Worm (Caenorhabditis elegans) whole organism, young adult: ENCODE results near the gene str-175.

ENCODE experiments used
- B0261.1 ChIP-seq: sonication (generic microtip); optimal IDR thresholded peaks from 2 replicates; lab custom pipeline; 2016; ENCODE audit warnings: mild to moderate bottlenecking, missing genetic modification characterization, moderate library complexity, missing compliant biosample characterization
- C06A6.2 ChIP-seq: fragments of 200-800 bp; sonication (Bioruptor generic); conservative IDR thresholded peaks from 2 replicates; pipeline ENCODE4 v1.3.6; 2022; ENCODE audit warnings: missing genetic modification characterization, missing compliant biosample characterization
- D2030.7 ChIP-seq: fragments of 200-800 bp; sonication (Bioruptor generic); IDR thresholded peaks from 2 replicates; pipeline ENCODE4 v1.3.6; 2022; ENCODE audit warnings: missing genetic modification reagents, missing genetic modification characterization, missing compliant biosample characterization
- F22D6.2 ChIP-seq: sonication (generic microtip); optimal IDR thresholded peaks from 2 replicates; lab custom pipeline; 2016; ENCODE audit warnings: mild to moderate bottlenecking, missing genetic modification characterization, missing compliant biosample characterization
- F52B5.7 ChIP-seq: sonication (generic microtip); optimal IDR thresholded peaks from 2 replicates; lab custom pipeline; 2016; ENCODE audit warnings: mild to moderate bottlenecking, missing genetic modification characterization, missing compliant biosample characterization
- Y56A3A.18 ChIP-seq: fragments of 200-800 bp; sonication (Bioruptor generic); IDR thresholded peaks from 2 replicates; pipeline ENCODE4 v1.3.6; 2022; ENCODE audit warnings: missing genetic modification reagents, missing genetic modification characterization, missing compliant biosample characterization
- ZK185.1 ChIP-seq: sonication (generic microtip); optimal IDR thresholded peaks from 2 replicates; lab custom pipeline; 2016; ENCODE audit warnings: mild to moderate bottlenecking, missing genetic modification characterization, missing compliant biosample characterization; ENCODE audit not compliant: poor library complexity, severe bottlenecking
- ama-1 ChIP-seq, 3 experiments: fragments of 150-350 bp in 1 of 3; sonication (generic microtip) in 2 of 3; optimal IDR thresholded peaks; 2 replicates each; lab custom pipeline; 2014 to 2018; ENCODE audit warnings: missing biosample characterization in 2 of 3, missing genetic modification characterization in 2 of 3, missing genetic modification reagents in 2 of 3
- atf-7 ChIP-seq: sonication (generic microtip); optimal IDR thresholded peaks from 2 replicates; lab custom pipeline; 2017; ENCODE audit warnings: mild to moderate bottlenecking, missing genetic modification characterization, missing compliant biosample characterization
- attf-3 ChIP-seq: fragments of 200-800 bp; sonication (Bioruptor generic); conservative IDR thresholded peaks from 2 replicates; pipeline ENCODE4 v1.3.6; 2022; ENCODE audit warnings: missing genetic modification reagents, missing genetic modification characterization, missing compliant biosample characterization
- attf-6 ChIP-seq: fragments of 200-800 bp; sonication (Bioruptor generic); IDR thresholded peaks from 2 replicates; pipeline ENCODE4 v1.3.6; 2022; ENCODE audit warnings: missing genetic modification reagents, missing genetic modification characterization, missing compliant biosample characterization
- cebp-1 ChIP-seq, 2 experiments: fragments of 200-800 bp in 1 of 2; sonication (Bioruptor generic) in 1 of 2; sonication (generic microtip) in 1 of 2; IDR thresholded peaks in 1 of 2; optimal IDR thresholded peaks in 1 of 2; 2 replicates each; pipeline versions ENCODE4 v1.3.6 to Lab custom; 2017 to 2022; ENCODE audit warnings: missing compliant biosample characterization in 2 of 2, missing genetic modification characterization in 2 of 2, mild to moderate bottlenecking in 1 of 2, missing genetic modification reagents in 1 of 2, moderate library complexity in 1 of 2
- ceh-79 ChIP-seq: sonication (generic microtip); optimal IDR thresholded peaks from 2 replicates; lab custom pipeline; 2017; ENCODE audit warnings: mild to moderate bottlenecking, missing genetic modification characterization, missing compliant biosample characterization
- die-1 ChIP-seq: sonication (generic microtip); optimal IDR thresholded peaks from 2 replicates; lab custom pipeline; 2016; ENCODE audit warnings: missing genotype, mild to moderate bottlenecking, missing genetic modification characterization, missing compliant biosample characterization
- efl-1 ChIP-seq: fragments of 150-350 bp; optimal IDR thresholded peaks from 2 replicates; lab custom pipeline; 2014; ENCODE audit warnings: missing biosample characterization, missing genetic modification reagents, missing genetic modification characterization
- ets-4 ChIP-seq: fragments of 200-800 bp; sonication (Bioruptor generic); optimal IDR thresholded peaks from 2 replicates; lab custom pipeline; 2018; ENCODE audit warnings: mild to moderate bottlenecking, missing genetic modification characterization, missing compliant biosample characterization
- hlh-26 ChIP-seq: fragments of 200-800 bp; sonication (Bioruptor generic); conservative IDR thresholded peaks from 2 replicates; pipeline ENCODE4 v1.3.6; 2022; ENCODE audit warnings: missing genetic modification reagents, missing genetic modification characterization, missing compliant biosample characterization
- hmg-20 ChIP-seq: fragments of 200-800 bp; sonication (Bioruptor generic); IDR thresholded peaks from 2 replicates; pipeline ENCODE4 v1.3.6; 2022; ENCODE audit warnings: missing genetic modification reagents, missing genetic modification characterization, missing compliant biosample characterization
- hsf-1 ChIP-seq: fragments of 200-800 bp; sonication (Bioruptor generic); IDR thresholded peaks from 2 replicates; pipeline ENCODE4 v1.3.6; 2022; ENCODE audit warnings: missing genetic modification reagents, missing genetic modification characterization, missing compliant biosample characterization
- let-607 ChIP-seq, 2 experiments: fragments of 200-800 bp in 1 of 2; sonication (Bioruptor generic) in 1 of 2; sonication (generic microtip) in 1 of 2; optimal IDR thresholded peaks; 2 replicates each; lab custom pipeline; 2016 to 2018; ENCODE audit warnings: mild to moderate bottlenecking in 2 of 2, missing compliant biosample characterization in 2 of 2, missing genetic modification characterization in 2 of 2, moderate library complexity in 2 of 2, missing genotype in 1 of 2
- lir-1 ChIP-seq: fragments of 200-800 bp; sonication (Bioruptor generic); conservative IDR thresholded peaks from 2 replicates; pipeline ENCODE4 v1.3.6; 2022; ENCODE audit warnings: missing genetic modification reagents, missing genetic modification characterization, missing compliant biosample characterization
- madf-3 ChIP-seq: fragments of 200-800 bp; sonication (Bioruptor generic); IDR thresholded peaks from 2 replicates; pipeline ENCODE4 v1.3.6; 2022; ENCODE audit warnings: missing genetic modification reagents, missing genetic modification characterization, missing compliant biosample characterization
- madf-6 ChIP-seq: fragments of 200-800 bp; sonication (Bioruptor generic); IDR thresholded peaks from 2 replicates; pipeline ENCODE4 v1.3.6; 2022; ENCODE audit warnings: missing genetic modification reagents, missing genetic modification characterization, missing compliant biosample characterization
- mel-28 ChIP-seq: sonication (generic microtip); optimal IDR thresholded peaks from 2 replicates; lab custom pipeline; 2016; ENCODE audit warnings: borderline replicate concordance, mild to moderate bottlenecking, missing genetic modification characterization, missing compliant biosample characterization
- nfya-2 ChIP-seq: fragments of 200-800 bp; sonication (Bioruptor generic); IDR thresholded peaks from 2 replicates; pipeline ENCODE4 v1.3.6; 2022; ENCODE audit warnings: missing genetic modification reagents, missing genetic modification characterization, missing compliant biosample characterization
- nhr-27 ChIP-seq: fragments of 200-800 bp; sonication (Bioruptor generic); optimal IDR thresholded peaks from 2 replicates; lab custom pipeline; 2018; ENCODE audit warnings: mild to moderate bottlenecking, missing genetic modification characterization, moderate library complexity, missing compliant biosample characterization
- nhr-80 ChIP-seq: sonication (generic microtip); optimal IDR thresholded peaks from 2 replicates; lab custom pipeline; 2016; ENCODE audit warnings: missing genetic modification characterization, missing compliant biosample characterization
- pha-4 ChIP-seq: fragments of 150-350 bp; sonication (generic microtip); optimal IDR thresholded peaks from 2 replicates; lab custom pipeline; 2014; ENCODE audit warnings: missing biosample characterization, missing genetic modification reagents, missing genetic modification characterization
- unc-62 ChIP-seq: fragments of 150-350 bp; optimal IDR thresholded peaks from 2 replicates; lab custom pipeline; 2014; ENCODE audit warnings: missing biosample characterization, missing genetic modification reagents, missing genetic modification characterization
- ztf-22 ChIP-seq: fragments of 200-800 bp; sonication (Bioruptor generic); optimal IDR thresholded peaks from 2 replicates; lab custom pipeline; 2018; ENCODE audit warnings: mild to moderate bottlenecking, missing genetic modification characterization, moderate library complexity, missing compliant biosample characterization
- ztf-26 ChIP-seq: sonication (generic microtip); optimal IDR thresholded peaks from 2 replicates; lab custom pipeline; 2017; ENCODE audit warnings: missing genetic modification characterization, missing compliant biosample characterization
- ztf-28 ChIP-seq: fragments of 200-800 bp; sonication (Bioruptor generic); IDR thresholded peaks from 2 replicates; pipeline ENCODE4 v1.3.6; 2022; ENCODE audit warnings: missing genetic modification reagents, missing genetic modification characterization, missing compliant biosample characterization
- ztf-3 ChIP-seq: fragments of 200-800 bp; sonication (Bioruptor generic); optimal IDR thresholded peaks from 2 replicates; lab custom pipeline; 2018; ENCODE audit warnings: mild to moderate bottlenecking, missing genetic modification characterization, missing compliant biosample characterization
- ztf-6 ChIP-seq: fragments of 200-800 bp; sonication (Bioruptor generic); IDR thresholded peaks from 2 replicates; pipeline ENCODE4 v1.3.6; 2022; ENCODE audit warnings: missing genetic modification reagents, missing genetic modification characterization, missing compliant biosample characterization

The str-175 gene

ce11 chrIV:4829641-4830040, 40.8 kb downstream of the str-175 start (continued):
- TF ChIP-seq mel-28 (tag; lab: Kevin White, UChicago): no peak
- no peak for TF ChIP-seq D2030.7 (GFP tag; lab: Robert Waterston, UW)
- no peak for TF ChIP-seq ZK185.1 (tag; lab: Kevin White, UChicago)

DNA sequence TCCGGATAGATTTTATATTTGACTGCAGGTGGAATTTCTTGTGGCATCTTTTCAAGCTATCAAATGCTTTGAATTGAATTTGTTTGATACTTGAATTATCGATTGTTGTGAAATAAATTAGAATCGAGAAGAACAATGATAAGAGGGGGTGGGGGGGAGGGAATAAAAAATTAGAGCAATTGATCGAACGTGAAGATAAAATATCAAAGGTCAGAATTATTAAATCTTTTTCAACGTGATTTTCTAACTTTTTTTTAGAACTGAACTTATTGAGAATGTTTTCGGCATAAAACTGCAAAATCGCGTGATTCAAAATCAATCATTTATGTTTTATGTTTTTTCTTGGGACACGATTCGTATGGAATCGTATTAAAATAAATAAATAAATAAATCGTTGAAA, 43.2 kb downstream of the str-175 start, which contains the start of gene mpz-4:
Gene mpz-4 (minus strand): TSS at position 101 of the 400 bp plus-strand sequence.
- TF ChIP-seq ztf-6 (GFP tag; lab: Robert Waterston, UW) (no peak), ets-4 (GFP tag; lab: Kevin White, UChicago) (no peak), hmg-20 (GFP tag; lab: Robert Waterston, UW) (no peak), madf-3 (GFP tag; lab: Robert Waterston, UW) (no peak)

DNA sequence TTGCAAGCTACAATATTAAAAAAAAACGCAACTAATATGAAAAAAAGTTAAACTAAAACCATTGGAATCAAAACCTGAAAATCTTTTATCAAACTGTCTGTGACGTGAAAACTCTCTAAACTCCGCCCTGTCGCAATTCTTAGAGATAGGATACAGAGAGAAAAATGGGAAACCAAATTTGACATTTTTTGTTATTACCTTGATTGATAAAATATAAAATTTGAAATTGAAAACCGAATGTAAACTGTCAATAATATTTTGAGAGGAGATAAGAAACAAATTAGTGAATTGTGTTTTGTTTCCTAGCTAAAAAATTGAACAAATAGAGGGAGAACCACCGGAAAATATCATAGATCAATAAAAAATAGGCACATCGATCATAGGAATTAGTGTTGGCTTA, 48.6 kb downstream of the str-175 start:
- TF ChIP-seq unc-62 (GFP tag; lab: Kevin White, UChicago) (peak; percentile 2), cebp-1 (GFP tag; IDR thresholded peaks at IDR 0.05; lab: Robert Waterston, UW) (no peak), cebp-1 (tag; optimal IDR thresholded peaks at IDR 0.05; lab: Kevin White, UChicago) (no peak), nhr-27 (tag; lab: Kevin White, UChicago) (no peak), let-607 (tag; optimal IDR thresholded peaks at IDR 0.05; lab: Kevin White, UChicago) (peak in 1 of 2 experiments; percentile 24), nhr-80 (tag; lab: Kevin White, UChicago) (peak; percentile 81), F52B5.7 (tag; lab: Kevin White, UChicago) (no peak)

- TF ChIP-seq ztf-28 (GFP tag; lab: Robert Waterston, UW) (no peak), hlh-26 (GFP tag; lab: Robert Waterston, UW) (no peak), nfya-2 (GFP tag; lab: Robert Waterston, UW) (no peak), ets-4 (GFP tag; lab: Kevin White, UChicago) (no peak), cebp-1 (GFP tag; IDR thresholded peaks at IDR 0.05; lab: Robert Waterston, UW) (no peak), cebp-1 (tag; optimal IDR thresholded peaks at IDR 0.05; lab: Kevin White, UChicago) (peak; percentile 45), C06A6.2 (GFP tag; lab: Robert Waterston, UW) (no peak), nhr-80 (tag; lab: Kevin White, UChicago) (peak; percentile 77), nhr-27 (tag; lab: Kevin White, UChicago) (no peak), let-607 (tag; optimal IDR thresholded peaks at IDR 0.05; lab: Kevin White, UChicago) (peak; percentile 81 to 83), efl-1 (no peak), attf-3 (GFP tag; lab: Robert Waterston, UW) (no peak), hsf-1 (GFP tag; lab: Robert Waterston, UW) (no peak), ztf-3 (no peak), ztf-26 (tag; lab: Kevin White, UChicago) (no peak), F22D6.2 (tag; lab: Kevin White, UChicago) (no peak), pha-4 (tag; lab: Kevin White, UChicago) (peak; percentile 14), Y56A3A.18 (GFP tag; lab: Robert Waterston, UW) (0 out of 2 replicates have a peak, but pooled peaks have one; percentile 46), ceh-79 (tag; lab: Kevin White, UChicago) (no peak), attf-6 (GFP tag; lab: Robert Waterston, UW) (no peak), ama-1 (optimal IDR thresholded peaks at IDR 0.05; lab: Kevin White, UChicago) (no peak), ama-1 (GFP tag; optimal IDR thresholded peaks at IDR 0.05; lab: Kevin White, UChicago) (no peak), ztf-22 (GFP tag; lab: Kevin White, UChicago) (peak; percentile 4), atf-7 (tag; lab: Kevin White, UChicago) (peak; percentile 33), lir-1 (no peak), F52B5.7 (tag; lab: Kevin White, UChicago) (no peak), die-1 (tag; lab: Kevin White, UChicago) (no peak), madf-6 (GFP tag; lab: Robert Waterston, UW) (no peak), B0261.1 (tag; lab: Kevin White, UChicago) (no peak)
Measured at ce11 chrIV:4821054-4821453, 49.4 kb downstream of the str-175 start, which contains the start of gene H06H21.8. TSS of gene H06H21.8 (minus strand) at chrIV:4821131.
